Worm (Caenorhabditis elegans): ENCODE measurements around the gene dcaf-1.

dcaf-1 gene

ce11 chrIV:9677226-9677992 lies 29.1 kb downstream of the dcaf-1 start (continued):
- TF ChIP-seq nhr-28 (tag; optimal IDR thresholded peaks at IDR 0.05) (peak; percentile 89), mxl-2 (GFP tag; conservative IDR thresholded peaks at IDR 0.05) (0 out of 2 replicates have a peak, but pooled peaks have one; percentile 9), snpc-1.2 (GFP tag; IDR thresholded peaks at IDR 0.05) (no peak), dpl-1 (GFP tag; optimal IDR thresholded peaks at IDR 0.05) (peak; percentile 31), rbr-2 (tag; optimal IDR thresholded peaks at IDR 0.05) (peak; percentile 67)

DNA sequence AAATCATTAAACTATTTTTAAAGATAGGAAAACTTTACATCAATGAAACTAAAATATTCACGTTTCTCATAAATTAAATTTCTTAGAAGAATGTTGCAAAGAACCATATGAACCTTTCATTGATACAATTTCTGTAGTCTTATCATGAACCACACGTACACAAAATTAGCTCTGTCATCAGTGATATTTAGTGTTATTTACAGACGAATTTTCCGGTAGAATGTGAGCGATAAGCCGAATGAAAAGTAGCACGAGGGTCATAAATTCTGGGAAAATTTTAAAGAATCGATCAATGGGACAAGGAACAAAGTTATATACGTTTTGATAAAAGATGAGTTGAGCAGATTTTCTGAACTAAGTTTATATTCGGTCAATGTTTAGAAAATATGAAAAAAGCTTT lies 30.0 kb downstream of the dcaf-1 start:
- no peak for TF ChIP-seq jun-1 (tag; optimal IDR thresholded peaks at IDR 0.05)
- no peak for TF ChIP-seq set-16 (GFP tag; IDR thresholded peaks at IDR 0.05)
- TF ChIP-seq T20F7.1 (GFP tag; optimal IDR thresholded peaks at IDR 0.05) = peak; percentile 17
- no peak for TF ChIP-seq daf-12 (tag; optimal IDR thresholded peaks at IDR 0.05)
- no peak for TF ChIP-seq unc-62 (GFP tag; optimal IDR thresholded peaks at IDR 0.05 in 1 of 2)
- no peak for TF ChIP-seq unc-62 (tag; optimal IDR thresholded peaks at IDR 0.05)
- TF ChIP-seq F10B5.3 (tag; optimal IDR thresholded peaks at IDR 0.05) = no peak
- no peak for TF ChIP-seq zfp-2 (tag; optimal IDR thresholded peaks at IDR 0.05)
- peak; percentile 89 for TF ChIP-seq dmd-6 (GFP tag; IDR thresholded peaks at IDR 0.05)
- no peak for TF ChIP-seq spr-3 (GFP tag; optimal IDR thresholded peaks at IDR 0.05)
- no peak for TF ChIP-seq ztf-7 (tag; optimal IDR thresholded peaks at IDR 0.05)
- no peak for TF ChIP-seq ceh-82 (tag; optimal IDR thresholded peaks at IDR 0.05)
- TF ChIP-seq skn-1 (tag; optimal IDR thresholded peaks at IDR 0.05) = no peak
- no peak for TF ChIP-seq lin-39 (tag; optimal IDR thresholded peaks at IDR 0.05)
- no peak for TF ChIP-seq nhr-11 (tag; optimal IDR thresholded peaks at IDR 0.05)
- no peak for TF ChIP-seq ZK546.5 (tag; optimal IDR thresholded peaks at IDR 0.05)
- TF ChIP-seq madf-5 (GFP tag; IDR thresholded peaks at IDR 0.05) = no peak
- peak; percentile 23 for TF ChIP-seq nhr-102 (tag; optimal IDR thresholded peaks at IDR 0.05)
- TF ChIP-seq F49E8.2 (tag; optimal IDR thresholded peaks at IDR 0.05; ENCODE audit: borderline replicate concordance) = no peak
- TF ChIP-seq ceh-32 (tag; optimal IDR thresholded peaks at IDR 0.05; ENCODE audit: poor library complexity) = no peak
- no peak for TF ChIP-seq snpc-4 (tag; optimal IDR thresholded peaks at IDR 0.05)
- no peak for TF ChIP-seq lin-13 (GFP tag; optimal IDR thresholded peaks at IDR 0.05)
- no peak for TF ChIP-seq daf-16 (GFP tag; optimal IDR thresholded peaks at IDR 0.05)
- TF ChIP-seq daf-16 (tag; optimal IDR thresholded peaks at IDR 0.05) = peak; percentile 98
- TF ChIP-seq F37D6.2 (tag; optimal IDR thresholded peaks at IDR 0.05) = no peak
- TF ChIP-seq nhr-237 (tag; optimal IDR thresholded peaks at IDR 0.05) = no peak
- no peak for TF ChIP-seq zip-2 (tag; optimal IDR thresholded peaks at IDR 0.05)
- peak; percentile 45 for TF ChIP-seq mep-1 (tag; optimal IDR thresholded peaks at IDR 0.05)
- TF ChIP-seq vab-7 (GFP tag; IDR thresholded peaks at IDR 0.05) = no peak
- peak; percentile 7 for TF ChIP-seq mxl-3 (GFP tag; optimal IDR thresholded peaks at IDR 0.05)
- peak; percentile 58 for TF ChIP-seq hlh-30 (tag; optimal IDR thresholded peaks at IDR 0.05; ENCODE audit: insufficient read depth)
- no peak for TF ChIP-seq Y75B8A.6 (GFP tag; IDR thresholded peaks at IDR 0.05)
- no peak for TF ChIP-seq gei-8 (GFP tag; optimal IDR thresholded peaks at IDR 0.05)
- TF ChIP-seq nhr-25 (tag; optimal IDR thresholded peaks at IDR 0.05; ENCODE audit: borderline replicate concordance, insufficient read depth) = no peak
- no peak for TF ChIP-seq T26A8.4 (GFP tag; IDR thresholded peaks at IDR 0.05)
- no peak for TF ChIP-seq rbr-2 (tag; optimal IDR thresholded peaks at IDR 0.05)
- TF ChIP-seq zag-1 (tag; optimal IDR thresholded peaks at IDR 0.05) = no peak
- no peak for TF ChIP-seq mxl-2 (GFP tag; conservative IDR thresholded peaks at IDR 0.05)
- no peak for TF ChIP-seq nhr-111 (GFP tag; optimal IDR thresholded peaks at IDR 0.05)
- TF ChIP-seq mdl-1 (tag; optimal IDR thresholded peaks at IDR 0.05) = peak in 1 of 2 experiments; percentile 70
- peak; percentile 95 for TF ChIP-seq nhr-28 (tag; optimal IDR thresholded peaks at IDR 0.05)
- TF ChIP-seq Y105C5A.15 (GFP tag; IDR thresholded peaks at IDR 0.05) = no peak
- no peak for TF ChIP-seq F26F4.8 (GFP tag; conservative IDR thresholded peaks at IDR 0.05)
- no peak for TF ChIP-seq cey-2 (tag; optimal IDR thresholded peaks at IDR 0.05; ENCODE audit: borderline replicate concordance, insufficient read depth)
- TF ChIP-seq ctbp-1 (GFP tag; IDR thresholded peaks at IDR 0.05) = no peak
- no peak for TF ChIP-seq mes-2 (tag; optimal IDR thresholded peaks at IDR 0.05; ENCODE audit: poor library complexity, severe bottlenecking)
